Fruit fly (Drosophila melanogaster): ENCODE results near the gene CG4822.
A peak's percentile ranks its signal among the peaks of the same experiment; 100 is the strongest.

The CG4822 gene

dm6 chr2L:87255-87723, 34.3 kb downstream of the CG4822 start, which contains the start of gene net (continued):
- TF ChIP-seq E2f2 (GFP tag; IDR thresholded peaks at IDR 0.05) (peak; percentile 12; the same call in 1 of the 2 replicates), Pdp1 (GFP tag; optimal IDR thresholded peaks at IDR 0.05) (no peak), oc (tag; optimal IDR thresholded peaks at IDR 0.05) (no peak), trh (GFP tag; optimal IDR thresholded peaks at IDR 0.05) (no peak), CG11398 (GFP tag; optimal IDR thresholded peaks at IDR 0.05) (no peak), Abd-B (GFP tag; optimal IDR thresholded peaks at IDR 0.05) (no peak), CG5953 (GFP tag; IDR thresholded peaks at IDR 0.05) (no peak), CG3163 (GFP tag; optimal IDR thresholded peaks at IDR 0.05) (no peak), yki (optimal IDR thresholded peaks at IDR 0.05) (no peak), Hmx (GFP tag; optimal IDR thresholded peaks at IDR 0.05) (no peak), CG17829 (tag; optimal IDR thresholded peaks at IDR 0.05) (peak; percentile 72), wor (GFP tag; IDR thresholded peaks at IDR 0.05) (no peak), sqz (GFP tag; optimal IDR thresholded peaks at IDR 0.05) (peak; percentile 74), CrebB (tag; optimal IDR thresholded peaks at IDR 0.05) (peak; percentile 11), Neu2 (GFP tag; optimal IDR thresholded peaks at IDR 0.05; ENCODE audit: borderline replicate concordance) (no peak), CG31441 (GFP tag; IDR thresholded peaks at IDR 0.05) (peak; percentile 75), Rfx (GFP tag; IDR thresholded peaks at IDR 0.05) (peak; percentile 74; the same call in 1 of the 2 replicates), CG2120 (GFP tag; optimal IDR thresholded peaks at IDR 0.05) (peak; percentile 57), CG3281 (GFP tag; optimal IDR thresholded peaks at IDR 0.05) (peak; percentile 85), Ptx1 (GFP tag; IDR thresholded peaks at IDR 0.05) (peak; percentile 26; the same call in 1 of the 2 replicates), Doc3 (GFP tag; IDR thresholded peaks at IDR 0.05; ENCODE audit: partially characterized antibody) (no peak), CG14441 (GFP tag; IDR thresholded peaks at IDR 0.05) (no peak), nerfin-2 (GFP tag; IDR thresholded peaks at IDR 0.05; ENCODE audit: partially characterized antibody) (no peak), HLHmδ (GFP tag; optimal IDR thresholded peaks at IDR 0.05) (peak; percentile 24), gt (GFP tag; IDR thresholded peaks at IDR 0.05) (no peak), ftz-f1 (GFP tag; optimal IDR thresholded peaks at IDR 0.05) (peak; percentile 3), lbe (GFP tag; optimal IDR thresholded peaks at IDR 0.05) (peak; percentile 56), CG16779 (GFP tag; IDR thresholded peaks at IDR 0.05) (no peak), pum (GFP tag; optimal IDR thresholded peaks at IDR 0.05) (no peak), ci (GFP tag; IDR thresholded peaks at IDR 0.05) (peak; percentile 66; the same call in 2 of the 3 replicates), B-H2 (GFP tag; optimal IDR thresholded peaks at IDR 0.05) (peak; percentile 88), Nf-YC (tag; optimal IDR thresholded peaks at IDR 0.05) (peak; percentile 81), Bdp1 (GFP tag; optimal IDR thresholded peaks at IDR 0.05) (no peak), danr (GFP tag; IDR thresholded peaks at IDR 0.05) (no peak; the same call in 1 of the 2 replicates), CG9215 (GFP tag; IDR thresholded peaks at IDR 0.05) (no peak), Adf1 (GFP tag; IDR thresholded peaks at IDR 0.05) (peak; percentile 80), Dref (GFP tag; IDR thresholded peaks at IDR 0.05) (no peak), Taf1 (GFP tag; IDR thresholded peaks at IDR 0.05) (no peak), CG13775 (GFP tag; optimal IDR thresholded peaks at IDR 0.05) (peak; percentile 59), CG12219 (GFP tag; optimal IDR thresholded peaks at IDR 0.05) (peak; percentile 41), CG17186 (GFP tag; optimal IDR thresholded peaks at IDR 0.05) (no peak), CG3065 (GFP tag; optimal IDR thresholded peaks at IDR 0.05) (no peak), mld (GFP tag; IDR thresholded peaks at IDR 0.05; ENCODE audit: partially characterized antibody) (no peak), slbo (GFP tag; IDR thresholded peaks at IDR 0.05) (peak; percentile 75), Blimp-1 (GFP tag; optimal IDR thresholded peaks at IDR 0.05) (peak; percentile 47), toy (GFP tag; IDR thresholded peaks at IDR 0.05) (no peak), HLH3B (GFP tag; IDR thresholded peaks at IDR 0.05) (peak; percentile 37; the same call in 1 of the 2 replicates), CG8388 (GFP tag; optimal IDR thresholded peaks at IDR 0.05) (peak; percentile 53), CG15601 (tag; optimal IDR thresholded peaks at IDR 0.05) (peak; percentile 92), Trl (optimal IDR thresholded peaks at IDR 0.05) (no peak), Trl (GFP tag; optimal IDR thresholded peaks at IDR 0.05) (no peak), CG2129 (GFP tag; IDR thresholded peaks at IDR 0.05; ENCODE audit: partially characterized antibody) (no peak)

Data from whole organism, embryonic.